Worm (Caenorhabditis elegans) whole organism, L4 larva: ENCODE data around the gene F13E6.1.

Experiments
- F49E8.2 ChIP-seq: sonication (generic microtip); optimal IDR thresholded peaks from 2 replicates; lab custom pipeline; 2016; ENCODE audit warnings: missing compliant biosample characterization, mild to moderate bottlenecking, missing genetic modification characterization, borderline replicate concordance
- aly-2 ChIP-seq: sonication (generic microtip); optimal IDR thresholded peaks from 2 replicates; lab custom pipeline; 2018; ENCODE audit warnings: missing biosample characterization, missing genetic modification characterization
- dpl-1 ChIP-seq: fragments of 150-350 bp; optimal IDR thresholded peaks from 2 replicates; lab custom pipeline; 2014; ENCODE audit warnings: missing biosample characterization, missing genetic modification reagents, missing genetic modification characterization
- egl-43 ChIP-seq: fragments of 200-800 bp; sonication (Bioruptor generic); IDR thresholded peaks from 2 replicates; pipeline ENCODE4 v1.3.6; 2022; ENCODE audit warnings: missing genetic modification reagents, missing genetic modification characterization, missing compliant biosample characterization
- fos-1 ChIP-seq: fragments of 150-350 bp; optimal IDR thresholded peaks from 2 replicates; lab custom pipeline; 2014; ENCODE audit warnings: missing biosample characterization, missing genetic modification characterization
- skn-1 ChIP-seq: fragments of 150-350 bp; optimal IDR thresholded peaks from 2 replicates; lab custom pipeline; 2014; ENCODE audit warnings: missing biosample characterization, missing genetic modification characterization

DNA sequence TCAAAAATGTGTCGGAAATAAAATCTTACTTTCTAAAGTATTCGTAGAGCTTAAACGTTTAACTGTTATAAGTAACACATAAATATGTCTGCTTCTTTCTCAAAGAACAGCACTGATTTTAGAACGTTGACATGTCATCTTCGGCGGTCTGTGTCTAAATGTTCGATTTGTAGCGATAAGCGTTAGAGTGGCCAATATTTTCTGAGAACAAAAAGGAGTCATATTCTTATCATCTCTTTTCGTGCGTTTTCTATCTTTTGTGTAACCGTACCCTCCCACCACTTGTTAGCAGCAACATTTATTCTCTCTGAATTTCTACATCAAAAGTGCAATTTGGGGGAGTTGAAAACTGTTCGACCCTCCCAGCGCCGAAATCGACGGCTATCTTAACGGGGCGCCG, 31.8 kb downstream of the F13E6.1 start:
- TF ChIP-seq dpl-1 (GFP tag; lab: Kevin White, UChicago): no peak
- no peak for TF ChIP-seq egl-43 (GFP tag; lab: Robert Waterston, UW)
- TF ChIP-seq F49E8.2 (tag; lab: Kevin White, UChicago): no peak
- TF ChIP-seq aly-2: no peak
- TF ChIP-seq skn-1 (tag; lab: Kevin White, UChicago): no peak
- TF ChIP-seq fos-1 (tag; lab: Kevin White, UChicago): no peak
